Worm (Caenorhabditis elegans) whole organism, L1 larva: Measurements from ENCODE around the gene str-214.

Experiments
- blmp-1 ChIP-seq: fragments of 150-350 bp; optimal IDR thresholded peaks from 2 replicates; lab custom pipeline; 2014; ENCODE audit warnings: missing biosample characterization, missing genetic modification characterization
- dpl-1 ChIP-seq, 3 experiments: fragments of 150-350 bp in 2 of 3; sonication (generic microtip) in 1 of 3; optimal IDR thresholded peaks; 2 replicates each; lab custom pipeline; 2014 to 2017; ENCODE audit warnings: missing biosample characterization in 3 of 3, missing genetic modification characterization in 3 of 3, missing genetic modification reagents in 3 of 3
- fos-1 ChIP-seq: fragments of 150-350 bp; optimal IDR thresholded peaks from 2 replicates; lab custom pipeline; 2014; ENCODE audit warnings: missing biosample characterization, missing genetic modification characterization
- lin-35 ChIP-seq, 2 experiments: fragments of 150-350 bp; optimal IDR thresholded peaks; 2 replicates each; lab custom pipeline; 2014; ENCODE audit warnings: missing biosample characterization in 2 of 2, missing genetic modification characterization in 2 of 2, missing genetic modification reagents in 2 of 2
- lin-39 ChIP-seq: fragments of 150-350 bp; optimal IDR thresholded peaks from 2 replicates; lab custom pipeline; 2014; ENCODE audit warnings: missing biosample characterization, missing genetic modification reagents, missing genetic modification characterization
- lsy-2 ChIP-seq, 2 experiments: fragments of 150-350 bp; optimal IDR thresholded peaks; 2 replicates each; lab custom pipeline; 2014; ENCODE audit warnings: missing biosample characterization in 2 of 2, missing genetic modification characterization in 2 of 2
- mab-9 ChIP-seq: fragments of 200-800 bp; sonication (Bioruptor generic); IDR thresholded peaks from 2 replicates; pipeline ENCODE4 v1.3.6; 2022; ENCODE audit warnings: missing genetic modification reagents, missing genetic modification characterization, missing compliant biosample characterization
- mef-2 ChIP-seq: fragments of 150-350 bp; optimal IDR thresholded peaks from 2 replicates; lab custom pipeline; 2014; ENCODE audit warnings: missing biosample characterization, missing genetic modification characterization
- nhr-76 ChIP-seq: sonication (generic microtip); optimal IDR thresholded peaks from 2 replicates; lab custom pipeline; 2017; ENCODE audit warnings: missing biosample characterization, missing genetic modification characterization
- snpc-4 ChIP-seq: fragments of 150-350 bp; optimal IDR thresholded peaks from 2 replicates; lab custom pipeline; 2014; ENCODE audit warnings: missing biosample characterization, missing genetic modification characterization
- xbp-1 ChIP-seq: sonication (generic microtip); optimal IDR thresholded peaks from 2 replicates; lab custom pipeline; 2016; ENCODE audit warnings: missing genetic modification characterization, missing compliant biosample characterization
- ztf-11 ChIP-seq, 2 experiments: sonication (generic microtip); optimal IDR thresholded peaks; 2 replicates each; lab custom pipeline; 2016 to 2017; ENCODE audit warnings: missing genetic modification characterization in 2 of 2, missing biosample characterization in 1 of 2, missing compliant biosample characterization in 1 of 2

DNA sequence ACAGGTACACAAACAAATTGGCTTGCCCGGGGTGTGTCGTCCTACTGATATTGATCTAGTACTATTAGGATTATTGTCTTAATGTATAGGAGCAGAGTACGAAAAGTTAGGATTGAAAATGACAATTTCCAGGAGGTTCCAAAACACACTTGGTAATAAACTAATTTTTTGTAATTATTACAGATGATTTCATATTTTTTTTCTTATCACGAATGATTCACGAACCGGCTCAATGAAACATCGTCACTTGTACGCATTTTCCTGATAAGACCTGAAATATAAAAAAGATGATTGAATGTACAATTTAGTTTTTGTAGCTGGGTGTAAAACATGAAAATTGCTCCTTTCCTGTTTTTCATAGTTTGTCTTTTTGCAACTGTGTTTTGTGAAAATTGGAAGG lies 12.7 kb upstream of the str-214 start, which contains the start of the genes C31A11.13 and oac-6:
- no peak for TF ChIP-seq dpl-1 (GFP tag; optimal IDR thresholded peaks at IDR 0.05; lab: Kevin White, UChicago)
- no peak for TF ChIP-seq lin-35 (GFP tag; optimal IDR thresholded peaks at IDR 0.05; lab: Kevin White, UChicago)
- no peak for TF ChIP-seq ztf-11 (tag; optimal IDR thresholded peaks at IDR 0.05; lab: Kevin White, UChicago)
- TF ChIP-seq xbp-1 (tag; lab: Kevin White, UChicago), result no peak
- TF ChIP-seq fos-1, result no peak
- TF ChIP-seq mef-2, result no peak
- no peak for TF ChIP-seq nhr-76 (tag; lab: Kevin White, UChicago)
- TF ChIP-seq snpc-4 (tag; lab: Kevin White, UChicago), result no peak
- no peak for TF ChIP-seq blmp-1
- no peak for TF ChIP-seq lin-39
- TF ChIP-seq lsy-2 (tag; optimal IDR thresholded peaks at IDR 0.05; lab: Kevin White, UChicago), result no peak
- no peak for TF ChIP-seq mab-9
